Worm (Caenorhabditis elegans): ENCODE measurements around the gene sru-8.

- no peak for TF ChIP-seq tbx-11 (GFP tag; IDR thresholded peaks at IDR 0.05)
- TF ChIP-seq ama-1 (optimal IDR thresholded peaks at IDR 0.05): no peak
- no peak for TF ChIP-seq sea-1 (GFP tag; conservative IDR thresholded peaks at IDR 0.05)
- TF ChIP-seq ceh-36 (tag; optimal IDR thresholded peaks at IDR 0.05): no peak
- no peak for TF ChIP-seq flt-1 (GFP tag; IDR thresholded peaks at IDR 0.05)
- no peak for TF ChIP-seq ceh-13 (GFP tag; optimal IDR thresholded peaks at IDR 0.05)
- TF ChIP-seq hmbx-1 (tag; optimal IDR thresholded peaks at IDR 0.05): no peak
- no peak for TF ChIP-seq aly-1 (tag; optimal IDR thresholded peaks at IDR 0.05)
- no peak for TF ChIP-seq hnd-1 (tag; optimal IDR thresholded peaks at IDR 0.05)
- TF ChIP-seq F13C5.2 (tag; optimal IDR thresholded peaks at IDR 0.05): no peak
- no peak for TF ChIP-seq hmg-4 (GFP tag; optimal IDR thresholded peaks at IDR 0.05)
- no peak for TF ChIP-seq scrt-1 (GFP tag; IDR thresholded peaks at IDR 0.05)
- no peak for TF ChIP-seq ets-7 (tag; optimal IDR thresholded peaks at IDR 0.05)
Observed at ce11 chrV:9859863-9860262, 16.2 kb downstream of the sru-8 start, which contains the start of gene lsy-12.

Measured in whole organism, early embryonic.